Fruit fly (Drosophila melanogaster): Measurements from ENCODE around the gene CG9593.
A peak's percentile ranks its signal among the peaks of the same experiment; 100 is the strongest.

The CG9593 gene

dm6 chr3R:15792427-15792826 is 9.6 kb upstream of the CG9593 start, which contains the start of gene Acyp2 (continued):
- TF ChIP-seq tup (GFP tag; optimal IDR thresholded peaks at IDR 0.05) = peak; percentile 32
- peak; percentile 89 for TF ChIP-seq Med (GFP tag)
- TF ChIP-seq CG11093 (GFP tag; IDR thresholded peaks at IDR 0.05) = no peak
- no peak for TF ChIP-seq CG18011 (GFP tag; optimal IDR thresholded peaks at IDR 0.05)
- TF ChIP-seq crol (GFP tag; IDR thresholded peaks at IDR 0.05) = no peak
- TF ChIP-seq Meics (GFP tag; optimal IDR thresholded peaks at IDR 0.05) = no peak
- no peak for TF ChIP-seq Dek (tag; optimal IDR thresholded peaks at IDR 0.05)
- no peak for TF ChIP-seq Mes4 (GFP tag; optimal IDR thresholded peaks at IDR 0.05)
- peak; percentile 34 for TF ChIP-seq Max (GFP tag; optimal IDR thresholded peaks at IDR 0.05)
- peak; percentile 67 for TF ChIP-seq Bgb (GFP tag; IDR thresholded peaks at IDR 0.05; ENCODE audit: partially characterized antibody)
- peak; percentile 36 for TF ChIP-seq tin (GFP tag; optimal IDR thresholded peaks at IDR 0.05)
- TF ChIP-seq CG8765 (GFP tag; IDR thresholded peaks at IDR 0.05) = 0 out of 2 replicates have a peak, but pooled peaks have one; percentile 26
- TF ChIP-seq CG32767 (GFP tag; IDR thresholded peaks at IDR 0.05) = no peak
- TF ChIP-seq run (tag; optimal IDR thresholded peaks at IDR 0.05) = no peak
- TF ChIP-seq dysf (GFP tag; IDR thresholded peaks at IDR 0.05) = no peak
- TF ChIP-seq sqz (GFP tag; optimal IDR thresholded peaks at IDR 0.05) = no peak
- peak; percentile 95 for TF ChIP-seq Ets65A (GFP tag)
- no peak for TF ChIP-seq Hand (GFP tag; optimal IDR thresholded peaks at IDR 0.05)
- TF ChIP-seq CG9727 (GFP tag; optimal IDR thresholded peaks at IDR 0.05) = no peak
- TF ChIP-seq mam (GFP tag; optimal IDR thresholded peaks at IDR 0.05) = peak; percentile 45
- TF ChIP-seq CG3163 (GFP tag; optimal IDR thresholded peaks at IDR 0.05) = no peak
- TF ChIP-seq CG7786 (GFP tag; optimal IDR thresholded peaks at IDR 0.05) = no peak
- peak; percentile 60 for TF ChIP-seq YL-1 (GFP tag; optimal IDR thresholded peaks at IDR 0.05)
- no peak for TF ChIP-seq nerfin-1 (tag; optimal IDR thresholded peaks at IDR 0.05)
- TF ChIP-seq al (GFP tag; IDR thresholded peaks at IDR 0.05) = no peak
- TF ChIP-seq CkIIα-i1 (GFP tag; IDR thresholded peaks at IDR 0.05) = no peak
- TF ChIP-seq rib (GFP tag; IDR thresholded peaks at IDR 0.05) = no peak
- no peak for TF ChIP-seq ash1 (GFP tag; optimal IDR thresholded peaks at IDR 0.05)
- TF ChIP-seq CG14014 (GFP tag; IDR thresholded peaks at IDR 0.05) = no peak
- TF ChIP-seq CG13775 (GFP tag; optimal IDR thresholded peaks at IDR 0.05) = peak; percentile 23
- TF ChIP-seq tx (GFP tag; optimal IDR thresholded peaks at IDR 0.05) = peak; percentile 17
- TF ChIP-seq CG7987 (GFP tag; optimal IDR thresholded peaks at IDR 0.05) = peak; percentile 9
- peak; percentile 40 for TF ChIP-seq phol (tag; optimal IDR thresholded peaks at IDR 0.05)
- TF ChIP-seq CG8089 (GFP tag; optimal IDR thresholded peaks at IDR 0.05) = no peak
- no peak for TF ChIP-seq CG10543 (GFP tag; optimal IDR thresholded peaks at IDR 0.05)
- no peak for TF ChIP-seq CG15011 (GFP tag; optimal IDR thresholded peaks at IDR 0.05)
- peak; percentile 17 for TF ChIP-seq Bdp1 (GFP tag; optimal IDR thresholded peaks at IDR 0.05)
- TF ChIP-seq wek (GFP tag; optimal IDR thresholded peaks at IDR 0.05) = no peak
- TF ChIP-seq vvl (GFP tag; IDR thresholded peaks at IDR 0.05) = peak; percentile 66
- TF ChIP-seq CG17361 (GFP tag; IDR thresholded peaks at IDR 0.05) = 0 out of 3 replicates have a peak, but pooled peaks have one; percentile 18
- no peak for TF ChIP-seq danr (GFP tag; IDR thresholded peaks at IDR 0.05)
- no peak for TF ChIP-seq ac (GFP tag; optimal IDR thresholded peaks at IDR 0.05)
- no peak for TF ChIP-seq Ravus (GFP tag; IDR thresholded peaks at IDR 0.05)
- no peak for TF ChIP-seq CG11723 (GFP tag; optimal IDR thresholded peaks at IDR 0.05)
- TF ChIP-seq H15 (GFP tag; IDR thresholded peaks at IDR 0.05) = no peak
- peak; percentile 25; the same call in 1 of the 2 replicates for TF ChIP-seq CG3847 (GFP tag; IDR thresholded peaks at IDR 0.05)
- TF ChIP-seq HLH4C (GFP tag; IDR thresholded peaks at IDR 0.05; ENCODE audit: partially characterized antibody) = 0 out of 3 replicates have a peak, but pooled peaks have one; percentile 15
- TF ChIP-seq btn (GFP tag; optimal IDR thresholded peaks at IDR 0.05) = no peak
- TF ChIP-seq CG43689 (GFP tag; IDR thresholded peaks at IDR 0.05) = no peak
- TF ChIP-seq chn (GFP tag; optimal IDR thresholded peaks at IDR 0.05) = no peak
- TF ChIP-seq CG6683 (GFP tag; optimal IDR thresholded peaks at IDR 0.05) = no peak
- peak; percentile 31 for TF ChIP-seq grau (tag; optimal IDR thresholded peaks at IDR 0.05)
